Fruit fly (Drosophila melanogaster): ENCODE data around the gene RpL28.

- TF ChIP-seq pan (optimal IDR thresholded peaks at IDR 0.05) (no peak), CG8478 (optimal IDR thresholded peaks at IDR 0.05) (no peak), usp (GFP tag; optimal IDR thresholded peaks at IDR 0.05) (no peak), EcR (GFP tag; optimal IDR thresholded peaks at IDR 0.05) (no peak)
Measured at dm6 chr3L:3236319-3236718, 13.6 kb upstream of the RpL28 start.
